Worm (Caenorhabditis elegans) whole organism, L4/young adult: ENCODE results near the gene F44F4.10.

Experiments used
- W03F9.2 ChIP-seq: fragments of 150-350 bp; optimal IDR thresholded peaks from 2 replicates; lab custom pipeline; 2014; ENCODE audit warnings: missing biosample characterization, missing genetic modification characterization
- dao-5 ChIP-seq: sonication (generic microtip); optimal IDR thresholded peaks from 2 replicates; lab custom pipeline; 2016; ENCODE audit warnings: missing genotype, missing genetic modification characterization, moderate library complexity, missing compliant biosample characterization
- him-1 ChIP-seq: sonication (generic microtip); optimal IDR thresholded peaks from 2 replicates; lab custom pipeline; 2016; ENCODE audit warnings: missing genotype, missing genetic modification reagents, missing genetic modification characterization, missing compliant biosample characterization

ce11 chrII:10914366-10914765, 2.7 kb downstream of the F44F4.10 start, which contains the start of gene F44F4.15:
- TF ChIP-seq dao-5 (tag; lab: Kevin White, UChicago) (no peak), him-1 (tag; lab: Kevin White, UChicago) (no peak), W03F9.2 (no peak)
